Fruit fly (Drosophila melanogaster) whole organism, wandering third instar larva: Measurements from ENCODE around the gene CG43155.

Experiments used
- HLH106 ChIP-seq: fragments of 200-800 bp; optimal IDR thresholded peaks from 3 replicates; lab custom pipeline; 2019; ENCODE audit warnings: missing biosample characterization, mild to moderate bottlenecking, missing genetic modification characterization, moderate library complexity
- Hr83 ChIP-seq: fragments of 200-300 bp; sonication (Bioruptor generic); optimal IDR thresholded peaks from 2 replicates; lab custom pipeline; 2016; ENCODE audit warnings: missing biosample characterization, mild to moderate bottlenecking, missing genetic modification characterization, moderate library complexity; ENCODE audit not compliant: poor library complexity, severe bottlenecking
- Jra ChIP-seq: sonication (Bioruptor generic); optimal IDR thresholded peaks from 2 replicates; lab custom pipeline; 2016; ENCODE audit warnings: missing biosample characterization, missing genetic modification characterization
- brk ChIP-seq: fragments of 200-800 bp; sonication (Bioruptor generic); optimal IDR thresholded peaks from 2 replicates; lab custom pipeline; 2016; ENCODE audit warnings: missing biosample characterization, mild to moderate bottlenecking, missing genetic modification characterization
- dl ChIP-seq, 2 experiments: fragments of 175-275, 200-275 bp in 1 of 2; fragments of 200-275 bp in 1 of 2; sonication (Bioruptor generic); optimal IDR thresholded peaks; lab custom pipeline; 2018; ENCODE audit warnings: mild to moderate bottlenecking in 2 of 2, missing biosample characterization in 2 of 2, missing genetic modification characterization in 2 of 2, moderate library complexity in 2 of 2; ENCODE audit not compliant: partially characterized antibody in 2 of 2, insufficient read depth in 1 of 2
- ey ChIP-seq: fragments of 200-800 bp; sonication (Bioruptor generic); optimal IDR thresholded peaks from 2 replicates; lab custom pipeline; 2016; ENCODE audit warnings: missing biosample characterization, missing genetic modification characterization
- foxo ChIP-seq, 2 experiments: fragments of 200-800 bp; sonication (Bioruptor generic); optimal IDR thresholded peaks; 2 replicates in 1 of 2; 3 replicates in 1 of 2; lab custom pipeline; 2016 to 2017; ENCODE audit warnings: missing biosample characterization in 2 of 2, missing genetic modification characterization in 2 of 2
- h ChIP-seq: fragments of 200-800 bp; sonication (Bioruptor generic); optimal IDR thresholded peaks from 3 replicates; lab custom pipeline; 2016; ENCODE audit warnings: missing biosample characterization, mild to moderate bottlenecking, missing genetic modification characterization
- sage ChIP-seq: fragments of 200-800 bp; sonication (Bioruptor generic); optimal IDR thresholded peaks from 2 replicates; lab custom pipeline; 2016; ENCODE audit warnings: missing biosample characterization, mild to moderate bottlenecking, missing genetic modification characterization

- no peak for TF ChIP-seq sage (GFP tag; lab: Kevin White, UChicago)
- no peak for TF ChIP-seq Hr83 (GFP tag; lab: Kevin White, UChicago)
- TF ChIP-seq Jra (GFP tag; lab: Kevin White, UChicago), result no peak
- TF ChIP-seq ey (GFP tag; lab: Kevin White, UChicago), result no peak
- TF ChIP-seq dl (GFP tag; optimal IDR thresholded peaks at IDR 0.05; lab: Kevin White, UChicago; ENCODE audit: insufficient read depth in 1 of 2, partially characterized antibody in 2 of 2), result no peak
- no peak for TF ChIP-seq brk
- TF ChIP-seq h (GFP tag; lab: Kevin White, UChicago), result peak; percentile 30
- TF ChIP-seq foxo (GFP tag; optimal IDR thresholded peaks at IDR 0.05; lab: Kevin White, UChicago), result peak in 1 of 2 experiments; percentile 28
- peak; percentile 40 for TF ChIP-seq HLH106 (tag; lab: Kevin White, UChicago)
Measured at dm6 chrX:11521561-11522546, 62.3 kb downstream of the CG43155 start.
